Worm (Caenorhabditis elegans) whole organism, L3 larva: Measurements from ENCODE around the gene wht-3.

Experiments
- ama-1 ChIP-seq: fragments of 150-350 bp; optimal IDR thresholded peaks from 2 replicates; lab custom pipeline; 2018
- elt-2 ChIP-seq: sonication (generic microtip); optimal IDR thresholded peaks from 2 replicates; lab custom pipeline; 2016; ENCODE audit warnings: missing genetic modification reagents, mild to moderate bottlenecking, missing genetic modification characterization, missing compliant biosample characterization
- nfya-1 ChIP-seq: sonication (generic microtip); optimal IDR thresholded peaks from 2 replicates; lab custom pipeline; 2017; ENCODE audit warnings: missing genetic modification characterization, mild to moderate bottlenecking, missing compliant biosample characterization, antibody characterized with exemption, moderate library complexity; ENCODE audit not compliant: insufficient read depth
- nhr-12 ChIP-seq: fragments of 150-350 bp; optimal IDR thresholded peaks from 2 replicates; lab custom pipeline; 2014; ENCODE audit warnings: missing biosample characterization, missing genetic modification characterization
- nhr-25 ChIP-seq: sonication (generic microtip); optimal IDR thresholded peaks from 2 replicates; lab custom pipeline; 2017; ENCODE audit warnings: missing biosample characterization, missing genetic modification characterization
- skn-1 ChIP-seq: fragments of 150-350 bp; optimal IDR thresholded peaks from 2 replicates; lab custom pipeline; 2014; ENCODE audit warnings: missing biosample characterization, missing genetic modification characterization
- unc-39 ChIP-seq: sonication (generic microtip); optimal IDR thresholded peaks from 4 replicates; lab custom pipeline; 2017; ENCODE audit warnings: missing biosample characterization, missing genetic modification characterization
- unc-62 ChIP-seq: fragments of 150-350 bp; sonication (generic microtip); optimal IDR thresholded peaks from 4 replicates; lab custom pipeline; 2014; ENCODE audit warnings: missing biosample characterization, missing genetic modification reagents, missing genetic modification characterization

DNA sequence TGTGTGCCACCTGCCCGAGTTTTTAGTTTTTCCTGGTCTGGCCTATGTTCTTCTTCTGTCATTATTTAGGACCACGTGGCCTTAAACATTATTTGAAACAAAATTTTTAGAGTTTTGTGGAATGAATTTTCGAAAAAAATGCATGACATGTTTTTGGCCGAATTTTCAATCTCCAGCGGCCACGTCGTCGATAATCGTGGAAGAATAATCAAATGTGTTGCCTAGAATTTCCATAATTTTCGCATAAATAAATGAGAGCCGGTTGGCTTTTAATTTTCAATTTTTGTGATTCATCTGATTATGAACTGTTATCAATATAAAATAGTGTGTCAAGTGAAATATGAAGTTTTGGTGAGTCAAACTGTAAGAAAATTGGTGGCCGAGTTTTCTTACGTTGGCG lies 9.5 kb upstream of the wht-3 start, which contains the start of gene C01G12.16:
- TF ChIP-seq unc-62 (GFP tag; lab: Kevin White, UChicago) = no peak
- TF ChIP-seq nhr-12 = no peak
- no peak for TF ChIP-seq nfya-1 (tag; lab: Kevin White, UChicago)
- no peak for TF ChIP-seq elt-2 (tag; lab: Kevin White, UChicago)
- TF ChIP-seq nhr-25 (tag; lab: Kevin White, UChicago) = no peak
- no peak for TF ChIP-seq unc-39 (tag; lab: Kevin White, UChicago)
- TF ChIP-seq skn-1 (tag; lab: Kevin White, UChicago) = no peak
- TF ChIP-seq ama-1 = no peak
